Worm (Caenorhabditis elegans) whole organism, L4 larva: ENCODE data around the gene F25G6.9.

Source experiments
- F37D6.2 ChIP-seq: sonication (generic microtip); optimal IDR thresholded peaks from 2 replicates; lab custom pipeline; 2016; ENCODE audit warnings: mild to moderate bottlenecking, missing genetic modification characterization, missing compliant biosample characterization
- aha-1 ChIP-seq: fragments of 150-350 bp; peaks from one replicate; lab custom pipeline; 2014; ENCODE audit warnings: missing biosample characterization, missing genetic modification characterization
- arid-1 ChIP-seq: fragments of 200-800 bp; sonication (Bioruptor generic); conservative IDR thresholded peaks from 2 replicates; pipeline ENCODE4 v1.3.6; 2022; ENCODE audit warnings: missing genetic modification reagents, missing genetic modification characterization, missing compliant biosample characterization
- attf-4 ChIP-seq: sonication (generic microtip); optimal IDR thresholded peaks from 3 replicates; lab custom pipeline; 2017; ENCODE audit warnings: missing biosample characterization, missing genetic modification characterization
- ceh-44 ChIP-seq: fragments of 200-800 bp; sonication (Bioruptor generic); IDR thresholded peaks from 2 replicates; pipeline ENCODE4 v1.3.6; 2022; ENCODE audit warnings: missing genetic modification reagents, missing genetic modification characterization, missing compliant biosample characterization
- ces-1 ChIP-seq: fragments of 150-350 bp; sonication (generic microtip); optimal IDR thresholded peaks from 4 replicates; lab custom pipeline; 2014; ENCODE audit warnings: missing biosample characterization, missing genetic modification reagents, missing genetic modification characterization
- dmd-6 ChIP-seq: fragments of 200-800 bp; sonication (Bioruptor generic); IDR thresholded peaks from 2 replicates; pipeline ENCODE4 v1.3.6; 2022; ENCODE audit warnings: missing genetic modification reagents, missing genetic modification characterization, missing compliant biosample characterization
- dmd-8 ChIP-seq: fragments of 200-800 bp; sonication (Bioruptor generic); IDR thresholded peaks from 2 replicates; pipeline ENCODE4 v1.3.6; 2022; ENCODE audit warnings: missing genetic modification characterization, missing compliant biosample characterization
- duxl-1 ChIP-seq: sonication (generic microtip); optimal IDR thresholded peaks from 2 replicates; lab custom pipeline; 2016; ENCODE audit warnings: mild to moderate bottlenecking, missing genetic modification characterization, moderate library complexity, missing compliant biosample characterization; ENCODE audit not compliant: poor library complexity
- dve-1 ChIP-seq: sonication (generic microtip); optimal IDR thresholded peaks from 2 replicates; lab custom pipeline; 2017; ENCODE audit warnings: antibody characterized with exemption, mild to moderate bottlenecking, missing genetic modification characterization, missing compliant biosample characterization; ENCODE audit not compliant: insufficient read depth
- egl-43 ChIP-seq: fragments of 200-800 bp; sonication (Bioruptor generic); IDR thresholded peaks from 2 replicates; pipeline ENCODE4 v1.3.6; 2022; ENCODE audit warnings: missing genetic modification reagents, missing genetic modification characterization, missing compliant biosample characterization
- fkh-10 ChIP-seq: fragments of 150-350 bp; optimal IDR thresholded peaks from 2 replicates; lab custom pipeline; 2014; ENCODE audit warnings: missing biosample characterization, missing genetic modification reagents, missing genetic modification characterization
- fos-1 ChIP-seq: fragments of 150-350 bp; optimal IDR thresholded peaks from 2 replicates; lab custom pipeline; 2014; ENCODE audit warnings: missing biosample characterization, missing genetic modification characterization
- hlh-11 ChIP-seq: fragments of 200-800 bp; sonication (Bioruptor generic); optimal IDR thresholded peaks from 2 replicates; lab custom pipeline; 2018; ENCODE audit warnings: mild to moderate bottlenecking, missing genetic modification characterization, missing compliant biosample characterization
- hlh-30 ChIP-seq: sonication (generic microtip); optimal IDR thresholded peaks from 2 replicates; lab custom pipeline; 2017; ENCODE audit warnings: antibody characterized with exemption, mild to moderate bottlenecking, missing genetic modification characterization, missing compliant biosample characterization; ENCODE audit not compliant: insufficient read depth
- jun-1 ChIP-seq: fragments of 150-350 bp; optimal IDR thresholded peaks from 2 replicates; lab custom pipeline; 2014; ENCODE audit warnings: missing biosample characterization, missing genetic modification reagents, missing genetic modification characterization
- lim-7 ChIP-seq: fragments of 200-800 bp; sonication (Bioruptor generic); IDR thresholded peaks from 2 replicates; pipeline ENCODE4 v1.3.6; 2022; ENCODE audit warnings: missing genetic modification characterization, missing compliant biosample characterization
- lin-13 ChIP-seq: fragments of 150-350 bp; optimal IDR thresholded peaks from 2 replicates; lab custom pipeline; 2014; ENCODE audit warnings: missing biosample characterization, missing genetic modification reagents, missing genetic modification characterization
- lin-15B ChIP-seq: fragments of 150-350 bp; sonication (generic microtip); optimal IDR thresholded peaks from 3 replicates; lab custom pipeline; 2014; ENCODE audit warnings: missing biosample characterization, missing genetic modification characterization
- lin-38 ChIP-seq: fragments of 200-800 bp; sonication (Bioruptor generic); IDR thresholded peaks from 2 replicates; pipeline ENCODE4 v1.3.6; 2022; ENCODE audit warnings: missing genetic modification reagents, missing genetic modification characterization, missing compliant biosample characterization
- lin-39 ChIP-seq: fragments of 150-350 bp; optimal IDR thresholded peaks from 2 replicates; lab custom pipeline; 2014; ENCODE audit warnings: missing biosample characterization, missing genetic modification reagents, missing genetic modification characterization
- madf-9 ChIP-seq: fragments of 200-800 bp; sonication (Bioruptor generic); conservative IDR thresholded peaks from 2 replicates; pipeline ENCODE4 v1.3.6; 2022; ENCODE audit warnings: missing genetic modification reagents, missing genetic modification characterization, missing compliant biosample characterization
- mdl-1 ChIP-seq, 2 experiments: fragments of 150-350 bp in 1 of 2; sonication (generic microtip) in 1 of 2; optimal IDR thresholded peaks; 2 replicates each; lab custom pipeline; 2014 to 2017; ENCODE audit warnings: missing biosample characterization in 2 of 2, missing genetic modification characterization in 2 of 2
- mes-2 ChIP-seq: sonication (generic microtip); optimal IDR thresholded peaks from 2 replicates; lab custom pipeline; 2016; ENCODE audit warnings: missing genotype, mild to moderate bottlenecking, missing genetic modification characterization, missing compliant biosample characterization; ENCODE audit not compliant: poor library complexity, severe bottlenecking
- mxl-2 ChIP-seq: fragments of 200-800 bp; sonication (Bioruptor generic); conservative IDR thresholded peaks from 2 replicates; pipeline ENCODE4 v1.3.6; 2022; ENCODE audit warnings: missing genetic modification reagents, missing genetic modification characterization, missing compliant biosample characterization
- mxl-3 ChIP-seq: fragments of 200-800 bp; sonication (Bioruptor generic); optimal IDR thresholded peaks from 2 replicates; lab custom pipeline; 2018; ENCODE audit warnings: mild to moderate bottlenecking, missing genetic modification characterization, missing compliant biosample characterization
- nhr-10 ChIP-seq: fragments of 150-350 bp; optimal IDR thresholded peaks from 2 replicates; lab custom pipeline; 2014; ENCODE audit warnings: missing biosample characterization, missing genetic modification characterization
- nhr-11 ChIP-seq: fragments of 150-350 bp; optimal IDR thresholded peaks from 2 replicates; lab custom pipeline; 2014; ENCODE audit warnings: missing biosample characterization, missing genetic modification characterization
- nhr-6 ChIP-seq: fragments of 150-350 bp; optimal IDR thresholded peaks from 2 replicates; lab custom pipeline; 2014; ENCODE audit warnings: missing biosample characterization, missing genetic modification characterization
- nhr-76 ChIP-seq: fragments of 150-350 bp; optimal IDR thresholded peaks from 2 replicates; lab custom pipeline; 2014; ENCODE audit warnings: missing biosample characterization, missing genetic modification characterization
- php-3 ChIP-seq: fragments of 200-800 bp; sonication (Bioruptor generic); IDR thresholded peaks from 2 replicates; pipeline ENCODE4 v1.3.6; 2022; ENCODE audit warnings: missing genetic modification reagents, missing genetic modification characterization, missing compliant biosample characterization
- pqm-1 ChIP-seq: sonication (generic microtip); optimal IDR thresholded peaks from 2 replicates; lab custom pipeline; 2017; ENCODE audit warnings: missing biosample characterization, missing genetic modification characterization
- skn-1 ChIP-seq: fragments of 150-350 bp; optimal IDR thresholded peaks from 2 replicates; lab custom pipeline; 2014; ENCODE audit warnings: missing biosample characterization, missing genetic modification characterization
- snpc-4 ChIP-seq: fragments of 150-350 bp; optimal IDR thresholded peaks from 2 replicates; lab custom pipeline; 2014; ENCODE audit warnings: missing biosample characterization, missing genetic modification characterization
- spr-3 ChIP-seq: fragments of 200-800 bp; sonication (Bioruptor generic); optimal IDR thresholded peaks from 2 replicates; lab custom pipeline; 2018; ENCODE audit warnings: mild to moderate bottlenecking, missing genetic modification characterization, missing compliant biosample characterization
- tra-1 ChIP-seq: fragments of 200-800 bp; sonication (Bioruptor generic); IDR thresholded peaks from 2 replicates; pipeline ENCODE4 v1.3.6; 2022; ENCODE audit warnings: missing genetic modification reagents, missing genetic modification characterization, missing compliant biosample characterization
- unc-62 ChIP-seq, 3 experiments: fragments of 150-350 bp in 1 of 3; sonication (generic microtip); optimal IDR thresholded peaks in 2 of 3; peaks in 1 of 3; 1 replicate in 1 of 3; 2 replicates in 2 of 3; lab custom pipeline; 2014 to 2017; ENCODE audit warnings: missing biosample characterization in 3 of 3, missing genetic modification characterization in 3 of 3, missing genetic modification reagents in 3 of 3, missing genotype in 1 of 3
- zfp-3 ChIP-seq: fragments of 200-800 bp; sonication (Bioruptor generic); conservative IDR thresholded peaks from 2 replicates; pipeline ENCODE4 v1.3.6; 2022; ENCODE audit warnings: missing genetic modification reagents, missing genetic modification characterization, missing compliant biosample characterization
- zip-11 ChIP-seq: fragments of 200-800 bp; sonication (Bioruptor generic); IDR thresholded peaks from 2 replicates; pipeline ENCODE4 v1.3.6; 2022; ENCODE audit warnings: missing genetic modification characterization, missing compliant biosample characterization
- zip-2 ChIP-seq: fragments of 150-350 bp; optimal IDR thresholded peaks from 2 replicates; lab custom pipeline; 2014; ENCODE audit warnings: missing biosample characterization, missing genetic modification characterization
- ztf-11 ChIP-seq: fragments of 150-350 bp; optimal IDR thresholded peaks from 2 replicates; lab custom pipeline; 2014; ENCODE audit warnings: missing biosample characterization, missing genetic modification characterization

F25G6.9 gene

ce11 chrV:8603272-8603671 lies 33.5 kb upstream of the F25G6.9 start, which contains the start of gene F41E6.5 (continued):
- TF ChIP-seq mxl-2 (no peak), lin-15B (tag; lab: Kevin White, UChicago) (no peak), mxl-3 (GFP tag; lab: Kevin White, UChicago) (peak; percentile 63), ceh-44 (GFP tag; lab: Robert Waterston, UW) (no peak), egl-43 (no peak), dmd-6 (GFP tag; lab: Robert Waterston, UW) (peak; percentile 65), nhr-76 (tag; lab: Kevin White, UChicago) (no peak), zfp-3 (no peak), unc-62 (GFP tag; optimal IDR thresholded peaks at IDR 0.05 in 1 of 2; lab: Kevin White, UChicago) (no peak), unc-62 (tag; optimal IDR thresholded peaks at IDR 0.05; lab: Kevin White, UChicago) (no peak), lin-38 (GFP tag; lab: Robert Waterston, UW) (no peak), zip-11 (GFP tag; lab: Robert Waterston, UW) (no peak), ztf-11 (tag; lab: Kevin White, UChicago) (no peak), F37D6.2 (tag; lab: Kevin White, UChicago) (no peak), mes-2 (tag; lab: Kevin White, UChicago) (no peak), lin-13 (GFP tag; lab: Kevin White, UChicago) (no peak), php-3 (GFP tag; lab: Robert Waterston, UW) (no peak), nhr-10 (tag; lab: Kevin White, UChicago) (no peak), ces-1 (GFP tag; lab: Kevin White, UChicago) (no peak), dmd-8 (GFP tag; lab: Robert Waterston, UW) (no peak), attf-4 (tag; lab: Kevin White, UChicago) (no peak), tra-1 (no peak), lim-7 (no peak), pqm-1 (peak; percentile 54), zip-2 (tag; lab: Kevin White, UChicago) (no peak), lin-39 (tag; lab: Kevin White, UChicago) (no peak), snpc-4 (tag; lab: Kevin White, UChicago) (no peak), hlh-30 (peak; percentile 48), mdl-1 (tag; optimal IDR thresholded peaks at IDR 0.05; lab: Kevin White, UChicago) (peak in 1 of 2 experiments; percentile 79), dve-1 (peak; percentile 73), spr-3 (GFP tag; lab: Kevin White, UChicago) (no peak), duxl-1 (no peak), arid-1 (GFP tag; lab: Robert Waterston, UW) (no peak), fos-1 (no peak), hlh-11 (tag; lab: Kevin White, UChicago) (peak; percentile 66), fkh-10 (GFP tag; lab: Kevin White, UChicago) (no peak)

- TF ChIP-seq aha-1 (tag; lab: Kevin White, UChicago) (peak; percentile 4), php-3 (GFP tag; lab: Robert Waterston, UW) (no peak)
Measured at ce11 chrV:8602638-8603037, 32.8 kb upstream of the F25G6.9 start, which contains the start of gene F41E6.15. TSS of gene F41E6.15 (minus strand) at chrV:8602738.

ce11 chrV:8601420-8601819 lies 31.6 kb upstream of the F25G6.9 start, which contains the start of gene F41E6.8:
TSS of gene F41E6.8 (minus strand) at chrV:8601520.
- TF ChIP-seq lin-38 (GFP tag; lab: Robert Waterston, UW) (no peak), zfp-3 (no peak), madf-9 (GFP tag; lab: Robert Waterston, UW) (no peak), nhr-11 (tag; lab: Kevin White, UChicago) (no peak), skn-1 (tag; lab: Kevin White, UChicago) (no peak), nhr-6 (tag; lab: Kevin White, UChicago) (no peak), hlh-30 (no peak), dve-1 (no peak), zip-2 (tag; lab: Kevin White, UChicago) (no peak), jun-1 (tag; lab: Kevin White, UChicago) (no peak)
